Fruit fly (Drosophila melanogaster): Measurements from ENCODE around the gene frj.

The frj gene

DNA sequence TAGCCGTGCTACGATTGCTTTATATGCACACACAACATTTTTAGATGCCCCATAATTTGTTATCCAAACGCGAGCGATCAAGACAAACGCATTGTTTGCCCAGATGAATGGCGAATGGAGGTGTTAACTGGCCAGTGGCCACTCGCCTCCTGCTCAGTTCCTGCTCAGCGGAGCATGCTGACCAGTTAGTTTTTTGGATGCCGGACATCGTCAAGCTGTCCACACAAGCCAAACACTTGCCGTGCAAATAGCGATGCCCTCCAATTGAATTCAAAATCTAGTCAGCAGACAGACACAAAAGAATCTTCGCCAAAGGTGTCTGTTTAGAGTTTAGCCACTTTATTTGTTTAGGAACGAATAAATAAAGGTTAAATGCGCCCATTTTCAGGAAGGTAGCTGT lies 6.4 kb downstream of the frj start:
- TF ChIP-seq CTCF (optimal IDR thresholded peaks at IDR 0.05) (no peak), CG8478 (optimal IDR thresholded peaks at IDR 0.05) (no peak)

DNA sequence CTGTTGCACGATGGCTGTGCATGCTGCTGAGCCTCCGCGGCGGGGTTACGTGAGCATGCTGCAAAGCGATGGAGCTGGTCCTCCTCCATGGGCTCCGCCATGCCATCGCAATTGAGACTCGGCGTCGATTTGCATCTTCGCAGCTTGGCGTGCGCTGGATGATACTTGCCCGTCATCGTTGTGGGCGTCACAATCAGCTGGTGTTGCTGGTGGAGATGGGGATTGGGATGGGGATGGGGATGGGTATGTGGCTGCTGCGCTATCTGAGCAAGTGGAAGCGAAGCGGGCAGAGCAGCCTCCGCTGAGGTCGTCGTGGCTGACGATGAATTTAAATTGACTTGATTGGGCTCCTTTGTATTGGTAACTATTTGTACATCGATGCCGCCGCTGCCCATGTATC lies 7.5 kb downstream of the frj start:
- TF ChIP-seq CTCF (optimal IDR thresholded peaks at IDR 0.05) (no peak), CG8478 (optimal IDR thresholded peaks at IDR 0.05) (no peak)

DNA sequence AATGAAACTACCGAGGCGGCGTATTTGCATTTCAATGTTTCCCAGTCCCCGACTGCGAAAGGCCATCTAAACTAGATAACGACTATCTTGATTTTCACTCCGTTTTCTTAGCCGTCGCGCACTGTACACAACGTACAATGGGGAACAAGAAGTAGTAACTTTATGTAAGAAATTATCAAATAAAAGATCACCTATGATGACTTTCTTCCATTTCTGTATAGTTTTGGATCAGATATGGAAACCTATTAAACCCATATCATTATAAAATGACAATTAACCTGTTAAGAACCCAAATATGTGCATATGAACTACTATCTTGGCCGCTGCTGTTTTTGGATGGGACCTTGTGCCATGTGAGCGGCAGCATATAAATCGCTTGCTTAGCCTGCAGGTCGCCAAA lies 8.4 kb downstream of the frj start:
- no peak for TF ChIP-seq CG8478 (optimal IDR thresholded peaks at IDR 0.05)
- TF ChIP-seq CTCF (optimal IDR thresholded peaks at IDR 0.05), result no peak

DNA sequence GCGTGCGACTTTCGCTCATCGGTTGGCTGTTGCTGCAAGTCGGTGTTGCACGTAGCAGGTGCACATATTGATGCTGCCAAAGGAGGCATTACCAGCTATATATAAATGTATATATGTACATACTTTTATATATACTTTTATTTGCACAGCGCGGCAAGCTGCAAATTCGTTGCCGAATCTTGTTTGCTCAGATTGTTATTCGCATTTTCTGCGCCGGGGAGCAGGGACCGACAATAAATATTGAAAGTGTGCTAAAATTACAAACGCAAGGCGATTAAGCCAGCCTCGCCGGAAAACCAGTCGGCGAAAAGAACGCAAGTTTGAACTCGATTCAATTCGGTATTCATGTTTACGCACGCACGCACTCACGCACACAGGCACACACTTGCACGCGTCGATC lies 8.9 kb downstream of the frj start:
- no peak for TF ChIP-seq CG8478 (optimal IDR thresholded peaks at IDR 0.05)
- TF ChIP-seq CTCF (optimal IDR thresholded peaks at IDR 0.05), result no peak

DNA sequence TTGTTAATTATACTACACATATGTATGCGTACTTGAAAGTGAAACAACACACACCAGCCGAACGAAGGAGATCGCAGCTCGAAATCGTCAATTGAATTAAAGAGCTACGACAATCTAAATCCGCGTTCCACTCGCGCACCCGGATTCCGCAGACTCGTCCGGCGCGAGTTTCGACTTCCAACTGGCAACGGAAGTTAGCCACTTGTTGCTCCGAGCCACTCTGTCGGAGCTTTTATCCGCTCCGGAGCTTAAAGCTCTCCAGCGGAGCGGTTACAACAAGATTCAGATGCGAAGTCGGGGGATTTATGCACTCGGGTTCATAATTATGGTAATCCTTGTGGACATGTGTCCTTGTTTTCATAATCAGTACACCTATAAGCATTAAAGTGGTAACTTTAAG lies 9.6 kb downstream of the frj start, which contains the start of gene Rchy1:
Rchy1 (minus strand) TSS at position 173 of the 400 bp plus-strand sequence.
- TF ChIP-seq CTCF (optimal IDR thresholded peaks at IDR 0.05) (no peak), CG8478 (optimal IDR thresholded peaks at IDR 0.05) (no peak)

DNA sequence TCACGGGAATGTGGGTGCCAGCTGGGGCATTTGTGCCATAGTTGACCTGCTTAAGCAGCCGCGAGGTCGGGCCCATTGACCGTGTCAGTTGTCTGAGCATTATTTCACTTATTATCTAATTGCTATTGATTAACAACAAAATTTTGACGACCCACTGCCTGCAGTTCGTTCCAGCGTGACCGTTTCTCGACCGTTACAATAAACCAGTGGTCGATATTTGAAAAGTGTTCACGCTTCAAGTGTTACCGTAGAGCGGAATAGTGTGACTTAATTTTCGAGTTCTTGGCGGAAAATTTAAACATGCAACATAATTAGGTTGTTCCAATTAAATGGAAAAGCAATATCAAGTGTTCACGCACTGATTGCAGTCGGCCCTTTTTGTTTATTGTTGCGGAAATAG lies 11.7 kb downstream of the frj start, which contains the start of gene HemK1:
HemK1 (minus strand) TSS at position 190 of the 400 bp plus-strand sequence.
- TF ChIP-seq CG8478 (optimal IDR thresholded peaks at IDR 0.05) (no peak), CTCF (optimal IDR thresholded peaks at IDR 0.05) (peak in 1 of 2 experiments; percentile 24)

DNA sequence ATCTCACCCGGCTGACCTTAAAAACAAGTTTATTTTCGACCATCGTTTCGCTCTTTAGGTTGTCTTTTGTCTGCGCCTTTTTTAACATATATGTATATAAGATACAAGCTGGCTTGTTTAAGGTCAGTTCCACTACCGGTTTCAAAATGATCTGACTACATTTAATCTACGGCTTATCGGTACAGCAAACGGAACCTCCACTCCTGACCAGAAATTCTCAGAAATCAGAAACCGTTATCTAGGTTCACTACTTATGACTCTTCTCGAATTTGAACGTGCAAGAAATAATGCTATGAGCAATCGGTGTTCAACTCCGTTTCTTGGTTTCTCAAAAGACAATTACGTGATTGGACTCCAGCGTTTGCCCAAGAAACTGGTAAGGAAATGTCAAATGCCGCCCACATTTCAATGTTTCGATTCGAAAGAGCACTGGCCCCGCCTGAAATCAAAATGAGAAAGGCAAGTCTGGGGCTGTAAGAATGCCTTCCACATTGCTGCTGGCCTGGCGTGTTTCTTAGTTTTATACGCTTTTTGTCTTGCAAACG lies 14.3 kb downstream of the frj start:
- TF ChIP-seq CTCF (optimal IDR thresholded peaks at IDR 0.05), result no peak
- TF ChIP-seq CG8478 (optimal IDR thresholded peaks at IDR 0.05), result no peak

DNA sequence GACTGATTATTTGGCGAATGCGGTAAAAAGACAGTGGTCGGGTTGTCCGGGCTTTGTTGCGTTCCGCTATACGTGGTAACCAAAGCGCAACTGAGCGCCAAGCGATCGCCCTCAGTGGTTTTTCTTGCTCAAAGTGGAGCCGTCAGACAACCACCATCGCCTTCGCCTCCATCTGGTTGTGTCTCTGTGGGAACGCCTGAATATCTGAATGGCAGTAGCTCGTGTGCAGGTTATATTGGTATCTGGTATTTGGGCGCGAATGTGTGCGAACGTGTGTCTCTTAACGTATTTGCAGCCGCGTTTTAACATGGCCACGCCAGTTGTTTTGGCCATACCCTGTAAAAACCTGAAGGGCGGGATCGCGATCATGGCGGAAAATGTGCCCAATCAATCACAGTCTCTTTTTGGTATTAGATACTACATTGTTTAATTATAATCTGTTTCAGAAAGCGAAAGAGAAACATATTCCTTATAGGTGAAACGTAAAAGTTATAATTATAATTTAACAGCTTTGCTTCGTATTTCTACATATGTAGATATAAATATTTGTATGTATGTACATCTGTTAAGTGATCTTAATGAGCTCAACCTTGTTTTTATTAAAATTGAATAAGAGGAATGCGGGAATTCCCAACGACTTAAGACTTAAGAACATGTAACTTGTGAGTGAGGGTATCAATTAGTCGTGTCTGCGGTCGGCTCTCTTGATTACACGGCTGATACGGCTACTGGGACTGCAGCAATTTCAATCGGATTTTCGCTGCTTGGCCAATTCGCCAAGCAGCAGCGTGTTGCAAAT lies 16.3 kb downstream of the frj start:
- TF ChIP-seq CTCF (optimal IDR thresholded peaks at IDR 0.05), result no peak
- no peak for TF ChIP-seq CG8478 (optimal IDR thresholded peaks at IDR 0.05)

DNA sequence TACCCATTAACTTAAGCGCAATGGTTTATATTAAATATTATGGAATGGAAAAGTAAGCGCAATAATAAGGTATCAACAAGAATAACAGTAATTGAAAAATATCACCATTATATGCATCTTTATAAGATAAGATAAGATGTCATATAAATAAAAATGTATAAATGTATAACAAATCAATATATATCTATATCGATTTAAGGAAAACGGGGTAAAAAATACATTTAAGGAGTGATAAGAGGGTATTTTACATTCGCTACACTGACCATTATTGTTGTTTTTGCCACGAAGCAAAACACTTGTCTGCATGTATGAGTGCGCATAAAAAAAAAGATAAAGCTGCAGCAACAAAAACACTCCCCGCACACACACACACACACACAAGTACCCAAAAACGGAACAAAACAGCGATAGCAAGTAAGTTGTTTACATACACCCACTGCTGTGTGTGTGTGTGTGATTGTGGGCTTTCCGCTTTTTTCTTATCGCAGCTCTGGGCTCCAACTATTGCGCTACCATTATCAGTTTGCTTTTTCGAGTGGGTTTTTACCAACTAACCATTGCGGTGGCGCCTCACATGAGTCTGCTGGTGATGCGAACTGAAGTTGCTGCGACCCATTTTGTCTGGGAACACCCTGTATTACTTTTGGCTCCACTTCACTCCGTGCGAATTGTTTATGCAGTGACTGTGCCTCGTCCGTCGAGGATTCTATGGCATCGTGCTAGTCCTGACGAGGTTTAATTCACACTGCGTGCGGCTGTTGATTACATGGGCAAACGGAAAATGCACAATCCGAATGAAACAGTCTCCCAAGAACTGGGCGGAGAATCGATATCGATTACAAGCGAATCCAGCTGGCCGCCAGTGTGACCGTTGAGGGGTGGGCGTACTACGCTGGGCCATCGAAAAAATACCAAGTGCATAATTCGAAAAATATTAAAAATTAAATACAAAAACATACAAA lies 17.5 kb downstream of the frj start, which contains the start of gene mmy:
mmy (minus strand) TSS at position 829 of the 962 bp plus-strand sequence.
- no peak for TF ChIP-seq CG8478 (optimal IDR thresholded peaks at IDR 0.05)
- TF ChIP-seq CTCF (optimal IDR thresholded peaks at IDR 0.05), result no peak

DNA sequence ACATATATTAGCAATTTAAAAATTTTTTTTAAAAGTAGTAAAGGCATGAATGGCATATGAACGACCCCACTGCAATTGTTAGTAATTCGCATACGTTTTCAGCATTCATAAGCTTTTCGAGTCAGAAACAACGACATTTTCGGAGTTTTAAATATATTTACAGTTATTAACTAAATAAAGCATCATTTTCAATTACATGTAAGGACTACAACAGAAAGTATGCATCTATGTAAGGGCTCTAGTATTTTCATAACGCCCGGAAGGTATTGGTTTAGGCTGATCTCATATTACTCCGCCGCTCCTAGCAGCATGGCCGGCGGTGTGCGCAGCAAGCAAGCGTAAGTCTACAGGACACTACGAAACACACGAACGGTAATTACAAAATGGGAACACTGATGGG lies 18.4 kb downstream of the frj start:
- TF ChIP-seq CTCF (optimal IDR thresholded peaks at IDR 0.05) (no peak), CG8478 (optimal IDR thresholded peaks at IDR 0.05) (no peak)

DNA sequence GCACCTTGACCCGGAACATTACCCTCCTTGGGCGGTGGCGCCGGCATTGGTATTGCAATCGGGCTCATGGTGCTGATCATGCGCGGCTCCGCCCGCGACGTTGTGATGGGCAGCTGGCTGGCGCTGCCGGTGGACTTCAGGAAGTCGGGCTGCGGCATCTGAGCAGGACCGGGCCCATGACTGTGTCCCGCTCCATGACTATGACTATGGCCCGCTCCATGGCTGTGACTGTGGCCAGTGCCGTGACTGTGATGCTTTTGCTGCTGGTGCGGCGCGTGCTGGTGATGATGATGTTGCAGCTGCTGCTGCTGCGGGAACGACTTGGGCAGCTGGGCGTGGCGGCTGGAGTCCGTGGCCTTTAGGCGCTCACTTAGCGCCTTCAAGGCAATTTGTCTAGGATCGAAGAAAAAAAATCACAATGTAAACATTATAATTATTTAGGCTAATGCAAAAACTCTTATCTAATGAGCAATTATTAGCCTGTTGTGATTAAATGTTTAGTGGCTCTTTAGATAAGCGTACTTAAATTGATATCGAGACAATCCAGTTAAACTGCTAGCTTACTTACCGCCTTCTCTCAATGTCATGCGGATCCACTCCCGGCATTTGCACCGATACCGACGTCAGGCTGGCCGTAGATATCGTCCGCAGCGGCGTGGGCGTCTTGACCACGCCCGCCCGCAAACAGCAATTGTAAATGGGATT lies 19.2 kb downstream of the frj start:
- TF ChIP-seq CTCF (optimal IDR thresholded peaks at IDR 0.05) (no peak), CG8478 (optimal IDR thresholded peaks at IDR 0.05) (no peak)

DNA sequence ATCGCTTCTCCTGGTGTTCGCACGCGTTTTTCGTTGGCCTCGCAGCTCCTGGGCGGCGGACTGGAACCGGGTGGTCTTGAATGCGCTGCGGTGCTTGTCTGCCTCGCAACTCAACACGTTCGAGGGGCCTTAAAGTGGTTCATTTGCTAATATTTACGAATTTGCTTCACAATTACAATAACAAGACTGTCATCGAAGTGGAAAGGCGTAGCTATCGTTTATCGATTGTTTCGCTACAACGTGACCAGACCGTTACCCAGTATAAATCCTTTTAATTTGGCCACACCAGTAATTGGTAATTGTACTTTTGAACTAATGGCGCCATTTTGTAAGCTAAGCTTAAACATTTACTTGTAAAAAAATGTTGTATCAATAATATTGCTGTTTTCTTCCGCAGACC lies 20.9 kb downstream of the frj start, which contains the start of gene CG9536:
CG9536 (minus strand) TSS at position 223 of the 400 bp plus-strand sequence.
- TF ChIP-seq CG8478 (optimal IDR thresholded peaks at IDR 0.05), result no peak
- no peak for TF ChIP-seq CTCF (optimal IDR thresholded peaks at IDR 0.05)

DNA sequence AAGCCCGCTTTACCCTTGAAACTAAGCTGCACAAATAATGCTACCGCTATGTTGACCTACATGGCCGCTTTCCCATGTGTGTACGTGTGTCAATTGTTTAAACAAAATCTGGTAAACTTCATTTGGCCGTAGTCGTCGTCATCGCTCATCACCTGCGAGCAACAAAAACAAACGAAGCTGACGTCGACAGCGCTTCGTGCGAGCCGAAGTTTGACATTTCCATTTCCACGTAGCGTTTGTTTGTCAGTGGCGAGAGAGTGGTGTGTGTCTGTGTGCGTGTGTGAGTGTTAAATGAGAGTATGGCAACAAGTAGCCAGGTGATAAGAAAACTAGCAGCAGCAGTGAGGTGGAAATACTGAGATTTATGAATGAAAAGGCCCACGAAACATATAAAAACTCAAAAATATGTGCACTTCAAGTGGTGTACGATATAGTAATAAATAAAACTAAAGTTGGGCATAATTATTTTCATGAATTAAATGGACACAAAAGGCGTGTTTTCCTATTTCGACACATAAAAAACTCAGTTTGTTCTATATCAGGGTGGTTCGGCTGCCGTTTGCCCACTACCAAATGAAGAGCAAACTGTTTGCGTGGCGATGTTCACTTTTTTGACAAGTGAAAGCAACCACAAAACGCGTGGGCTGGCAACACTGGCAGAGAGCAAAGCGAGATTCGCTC lies 23.5 kb downstream of the frj start:
- TF ChIP-seq CG8478 (optimal IDR thresholded peaks at IDR 0.05) (no peak), CTCF (optimal IDR thresholded peaks at IDR 0.05) (no peak)
